Fruit fly (Drosophila melanogaster) whole organism, pupa: ENCODE results near the gene Trs23.

ENCODE experiments used
- CG10348 ChIP-seq: fragments of 200-800 bp; sonication (Bioruptor generic); IDR thresholded peaks from 2 replicates; pipeline ENCODE4 v1.3.6; 2022; ENCODE audit warnings: missing biosample characterization, missing genetic modification characterization
- CG12605 ChIP-seq: fragments of 200-800 bp; sonication (Bioruptor generic); IDR thresholded peaks from 2 replicates; pipeline ENCODE4 v1.3.6; 2022; ENCODE audit warnings: missing biosample characterization, missing genetic modification characterization
- CG13204 ChIP-seq: fragments of 200-800 bp; sonication (Bioruptor generic); optimal IDR thresholded peaks from 2 replicates; lab custom pipeline; 2018; ENCODE audit warnings: missing biosample characterization, mild to moderate bottlenecking, missing genetic modification characterization, moderate library complexity
- CG14655 ChIP-seq: fragments of 200-800 bp; sonication (Bioruptor generic); optimal IDR thresholded peaks from 3 replicates; lab custom pipeline; 2017; ENCODE audit warnings: mild to moderate bottlenecking, missing biosample characterization, missing genetic modification reagents, missing genetic modification characterization
- CG15710 ChIP-seq: fragments of 200-800 bp; sonication (Bioruptor generic); optimal IDR thresholded peaks from 2 replicates; lab custom pipeline; 2018; ENCODE audit warnings: missing biosample characterization, mild to moderate bottlenecking, missing genetic modification characterization, moderate library complexity
- CG17806 ChIP-seq: fragments of 200-800 bp; sonication (Bioruptor generic); optimal IDR thresholded peaks from 2 replicates; lab custom pipeline; 2018; ENCODE audit warnings: missing biosample characterization, mild to moderate bottlenecking, missing genetic modification characterization, moderate library complexity
- CG32121 ChIP-seq: fragments of 200-800 bp; sonication (Bioruptor generic); IDR thresholded peaks from 2 replicates; pipeline ENCODE4 v1.3.6; 2022; ENCODE audit warnings: missing biosample characterization, missing genetic modification characterization
- CG34367 ChIP-seq: fragments of 200-800 bp; sonication (Bioruptor generic); optimal IDR thresholded peaks from 2 replicates; lab custom pipeline; 2018; ENCODE audit warnings: missing biosample characterization, mild to moderate bottlenecking, missing genetic modification characterization
- CG4496 ChIP-seq: fragments of 200-800 bp; sonication (Bioruptor generic); IDR thresholded peaks from 3 replicates; pipeline ENCODE4 v1.3.6; 2022; ENCODE audit warnings: missing biosample characterization, missing genetic modification characterization
- CG8159 ChIP-seq: fragments of 200-800 bp; sonication (Bioruptor generic); optimal IDR thresholded peaks from 3 replicates; lab custom pipeline; 2018; ENCODE audit warnings: missing biosample characterization, mild to moderate bottlenecking, missing genetic modification characterization, moderate library complexity
- CG8301 ChIP-seq: fragments of 200-800 bp; sonication (Bioruptor generic); optimal IDR thresholded peaks from 2 replicates; lab custom pipeline; 2018; ENCODE audit warnings: missing biosample characterization, mild to moderate bottlenecking, missing genetic modification characterization
- CG9948 ChIP-seq: fragments of 200-800 bp; sonication (Bioruptor generic); optimal IDR thresholded peaks from 2 replicates; lab custom pipeline; 2018; ENCODE audit warnings: missing biosample characterization, mild to moderate bottlenecking, missing genetic modification characterization, moderate library complexity
- D1 ChIP-seq: fragments of 200-800 bp; sonication (Bioruptor generic); optimal IDR thresholded peaks from 2 replicates; lab custom pipeline; 2018; ENCODE audit warnings: missing biosample characterization, mild to moderate bottlenecking, missing genetic modification characterization, moderate library complexity
- EcR ChIP-seq: fragments of 200-800 bp; sonication (Bioruptor generic); optimal IDR thresholded peaks from 3 replicates; lab custom pipeline; 2019; ENCODE audit warnings: missing biosample characterization, missing genetic modification characterization, mild to moderate bottlenecking, moderate library complexity, missing genetic modification reagents
- Ets98B ChIP-seq: fragments of 200-800 bp; sonication (Bioruptor generic); IDR thresholded peaks from 2 replicates; pipeline ENCODE4 v1.3.6; 2022; ENCODE audit warnings: missing biosample characterization, missing genetic modification characterization
- Pif1A ChIP-seq: fragments of 200-800 bp; sonication (Bioruptor generic); optimal IDR thresholded peaks from 3 replicates; lab custom pipeline; 2016; ENCODE audit warnings: missing biosample characterization, missing genetic modification characterization
- Pif1B ChIP-seq: fragments of 200-800 bp; sonication (Bioruptor generic); optimal IDR thresholded peaks from 3 replicates; lab custom pipeline; 2016; ENCODE audit warnings: missing biosample characterization, missing genetic modification characterization
- Snoo ChIP-seq: fragments of 200-800 bp; sonication (Bioruptor generic); optimal IDR thresholded peaks from 3 replicates; lab custom pipeline; 2017; ENCODE audit warnings: missing biosample characterization, mild to moderate bottlenecking, missing genetic modification characterization, inconsistent platforms
- fd96Ca ChIP-seq: fragments of 200-800 bp; sonication (Bioruptor generic); IDR thresholded peaks from 3 replicates; pipeline ENCODE4 v1.3.6; 2022; ENCODE audit warnings: missing biosample characterization, missing genetic modification characterization
- gl ChIP-seq: fragments of 200-800 bp; sonication (Bioruptor generic); optimal IDR thresholded peaks from 2 replicates; lab custom pipeline; 2018; ENCODE audit warnings: missing biosample characterization, mild to moderate bottlenecking, missing genetic modification characterization
- rn ChIP-seq: fragments of 200-800 bp; sonication (Bioruptor generic); IDR thresholded peaks from 2 replicates; pipeline ENCODE4 v1.3.6; 2022; ENCODE audit warnings: missing biosample characterization, missing genetic modification characterization

Trs23 gene

DNA sequence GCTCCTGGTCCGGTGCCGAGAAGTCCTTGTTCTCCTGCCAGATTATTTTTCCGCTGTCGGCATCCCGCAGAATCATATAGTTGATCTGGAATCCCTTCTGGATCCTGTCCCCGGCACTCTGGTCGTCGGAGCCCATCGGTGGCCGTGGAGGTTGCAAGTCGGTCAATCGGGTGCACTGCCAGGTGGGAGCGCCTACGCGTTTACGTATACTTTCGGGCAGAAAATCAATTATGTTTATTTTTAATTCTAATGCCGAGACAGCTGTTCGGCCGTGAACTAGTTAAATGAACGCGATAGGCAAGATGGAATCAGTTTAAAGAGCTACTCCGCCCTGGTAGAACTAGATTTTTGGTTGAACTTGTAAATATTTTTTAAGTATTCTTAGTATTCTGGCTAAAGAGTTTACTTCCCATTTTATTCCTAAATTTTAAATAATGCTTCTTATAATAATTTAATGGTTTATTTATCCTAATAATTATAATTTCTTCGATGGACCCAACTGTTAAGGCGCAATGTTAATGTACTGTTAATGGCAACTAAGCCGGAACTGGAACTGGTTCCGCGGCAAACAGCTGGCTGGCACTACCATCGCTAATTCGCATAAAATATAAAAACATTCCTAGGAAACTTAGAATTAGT lies at the start of gene Trs23, which contains the start of gene PrBP:
Gene Trs23, plus strand, starts transcription at position 564 of the 639 bp plus-strand sequence.
Gene PrBP, minus strand, starts transcription at position 288 of the 639 bp plus-strand sequence.
- TF ChIP-seq rn (GFP tag; lab: Robert Waterston, UW) (no peak), CG14655 (GFP tag; lab: Kevin White, UChicago) (no peak), Snoo (tag; lab: Kevin White, UChicago) (no peak), CG32121 (GFP tag; lab: Robert Waterston, UW) (no peak)

DNA sequence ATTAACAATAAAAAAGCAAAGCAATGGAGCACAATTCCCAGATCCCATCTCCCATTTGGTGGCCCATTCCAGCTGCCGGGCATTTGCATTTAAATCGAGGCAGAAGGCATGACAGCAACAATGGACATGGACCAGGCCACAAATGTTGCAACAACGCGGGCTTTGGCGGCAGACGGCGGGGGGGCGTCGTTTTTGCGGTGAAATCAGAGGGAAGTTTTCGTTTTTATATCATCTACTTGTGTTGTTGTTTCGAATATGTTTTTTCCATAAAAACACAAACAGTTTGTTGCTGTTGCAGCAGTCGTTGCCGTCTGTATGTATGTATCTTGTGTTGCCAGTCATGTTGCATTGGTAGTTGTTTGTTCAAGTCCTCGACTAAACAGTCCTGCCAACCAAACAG lies 26.5 kb upstream of the Trs23 start:
- TF ChIP-seq Snoo (tag; lab: Kevin White, UChicago) (no peak), Pif1A (GFP tag; lab: Kevin White, UChicago) (no peak), Ets98B (GFP tag; lab: Robert Waterston, UW) (no peak), CG8301 (no peak), CG14655 (GFP tag; lab: Kevin White, UChicago) (no peak), D1 (no peak), gl (tag; lab: Kevin White, UChicago) (no peak), CG4496 (GFP tag; lab: Robert Waterston, UW) (no peak), rn (GFP tag; lab: Robert Waterston, UW) (no peak), EcR (no peak), CG13204 (GFP tag; lab: Kevin White, UChicago) (no peak)

DNA sequence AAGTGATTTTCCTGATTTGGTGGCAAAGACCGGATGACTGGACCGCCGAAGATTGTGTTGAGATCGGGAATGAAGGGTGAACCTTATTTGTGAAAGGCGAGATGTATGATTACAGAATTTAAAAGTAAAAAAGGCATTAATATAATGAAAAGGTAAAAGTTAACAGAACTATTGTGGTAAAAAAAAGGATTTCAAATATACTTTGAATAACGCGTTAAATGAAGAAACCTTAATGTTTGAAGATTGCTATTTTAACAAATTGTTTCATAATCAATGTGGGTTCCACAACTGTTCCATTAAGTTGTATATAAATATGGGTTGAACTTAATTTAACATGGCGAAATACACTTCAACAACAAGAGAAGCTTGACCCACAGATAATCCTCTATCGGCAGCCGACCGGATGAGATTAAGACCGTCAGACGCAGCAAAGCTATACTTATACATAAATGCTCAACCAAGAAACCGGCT lies 13.7 kb upstream of the Trs23 start, which contains the start of gene Glt:
Gene Glt, plus strand, starts transcription at position 421 of the 471 bp plus-strand sequence.
- TF ChIP-seq CG8159 (tag; lab: Kevin White, UChicago) (peak; percentile 79), fd96Ca (no peak), CG14655 (GFP tag; lab: Kevin White, UChicago) (peak; percentile 49), CG10348 (GFP tag; lab: Robert Waterston, UW) (no peak), CG34367 (tag; lab: Kevin White, UChicago) (no peak), Pif1A (GFP tag; lab: Kevin White, UChicago) (peak; percentile 41), CG4496 (GFP tag; lab: Robert Waterston, UW) (no peak)

DNA sequence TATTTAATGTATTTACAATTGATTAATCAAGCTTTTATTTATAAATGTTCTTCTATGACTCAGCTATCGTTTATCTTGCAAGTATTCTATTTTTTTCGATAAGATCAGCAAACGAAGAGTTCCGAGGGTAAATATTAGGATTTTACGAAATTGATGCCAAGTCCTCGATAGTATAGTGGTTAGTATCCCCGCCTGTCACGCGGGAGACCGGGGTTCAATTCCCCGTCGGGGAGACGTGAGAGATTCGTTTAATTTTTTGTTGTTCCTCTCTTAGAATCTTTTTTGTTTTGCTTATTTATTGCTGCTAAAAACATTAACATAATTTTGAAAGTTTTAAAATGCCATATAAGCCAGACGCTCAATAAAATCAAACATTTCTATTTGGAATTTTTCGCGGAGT lies 7.1 kb upstream of the Trs23 start:
- TF ChIP-seq CG17806 (no peak), CG13204 (GFP tag; lab: Kevin White, UChicago) (no peak), fd96Ca (no peak), CG9948 (tag; lab: Kevin White, UChicago) (no peak), CG15710 (tag; lab: Kevin White, UChicago) (no peak), CG14655 (GFP tag; lab: Kevin White, UChicago) (no peak), Pif1B (GFP tag; lab: Kevin White, UChicago) (no peak), CG32121 (GFP tag; lab: Robert Waterston, UW) (no peak), CG10348 (GFP tag; lab: Robert Waterston, UW) (no peak), Pif1A (GFP tag; lab: Kevin White, UChicago) (no peak), CG4496 (GFP tag; lab: Robert Waterston, UW) (no peak), Ets98B (GFP tag; lab: Robert Waterston, UW) (no peak), rn (GFP tag; lab: Robert Waterston, UW) (no peak)

DNA sequence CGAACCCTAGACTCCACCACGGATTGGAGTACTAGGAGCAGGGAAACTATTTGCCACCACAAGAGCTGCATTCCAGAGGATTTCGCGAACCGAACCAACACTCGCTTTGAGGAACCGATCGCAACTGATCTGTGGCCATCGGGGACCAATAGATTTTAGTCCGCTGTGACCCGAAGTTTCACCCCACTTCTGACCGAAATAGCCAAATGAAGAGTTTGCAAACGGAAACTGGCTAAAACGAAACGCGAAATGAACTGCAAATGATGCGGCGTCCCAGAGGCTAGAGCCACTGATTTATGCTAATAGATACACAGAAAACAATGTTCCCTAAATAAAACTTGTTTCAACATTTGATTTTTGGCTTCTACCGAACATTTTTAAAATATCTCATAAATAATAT lies 6.3 kb upstream of the Trs23 start, which contains the start of gene CG9287:
Gene CG9287, minus strand, starts transcription at position 101 of the 400 bp plus-strand sequence.
- no peak for TF ChIP-seq CG13204 (GFP tag; lab: Kevin White, UChicago)
- TF ChIP-seq CG15710 (tag; lab: Kevin White, UChicago), result no peak
- TF ChIP-seq CG10348 (GFP tag; lab: Robert Waterston, UW), result no peak
- no peak for TF ChIP-seq Pif1B (GFP tag; lab: Kevin White, UChicago)
- TF ChIP-seq CG4496 (GFP tag; lab: Robert Waterston, UW), result no peak

DNA sequence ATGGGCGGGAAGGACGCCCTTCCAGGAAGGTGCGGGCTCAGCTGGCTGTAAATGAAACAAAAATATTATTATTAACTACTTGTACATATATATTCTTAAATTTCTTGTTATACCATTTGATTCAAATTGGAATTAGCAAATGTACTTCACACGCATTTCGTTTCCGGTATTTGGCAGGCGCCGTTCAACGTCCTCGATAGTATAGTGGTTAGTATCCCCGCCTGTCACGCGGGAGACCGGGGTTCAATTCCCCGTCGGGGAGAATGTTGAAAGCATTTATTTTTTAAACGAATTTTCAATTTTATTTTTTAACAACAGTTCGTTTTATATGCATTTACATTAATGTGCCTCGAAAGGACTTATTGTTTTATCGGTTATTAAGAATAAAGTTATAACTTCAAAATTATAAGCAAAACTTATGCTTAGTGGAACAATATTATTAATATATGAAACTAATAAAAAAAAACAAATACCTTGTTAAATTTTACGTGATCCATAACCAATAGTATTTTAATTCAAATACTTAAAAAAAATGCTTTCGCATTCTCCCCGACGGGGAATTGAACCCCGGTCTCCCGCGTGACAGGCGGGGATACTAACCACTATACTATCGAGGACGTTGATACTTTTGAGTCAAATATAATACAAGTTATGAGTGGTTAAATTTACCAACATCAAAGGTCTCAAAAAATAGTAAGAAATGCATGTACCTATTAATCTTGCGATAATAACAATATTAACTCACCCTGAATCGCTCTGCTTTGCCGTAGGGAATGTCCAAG lies 2.6 kb upstream of the Trs23 start:
- TF ChIP-seq Snoo (tag; lab: Kevin White, UChicago) (no peak), EcR (no peak), CG12605 (no peak), CG4496 (GFP tag; lab: Robert Waterston, UW) (no peak), CG8301 (no peak), Pif1A (GFP tag; lab: Kevin White, UChicago) (no peak), CG10348 (GFP tag; lab: Robert Waterston, UW) (no peak), CG14655 (GFP tag; lab: Kevin White, UChicago) (no peak)
